Fruit fly (Drosophila melanogaster) whole organism, embryonic: ENCODE measurements around the gene klg.

ENCODE experiments used
- Aef1 ChIP-seq: fragments of 200-800 bp; sonication (Bioruptor generic); IDR thresholded peaks from 3 replicates; pipeline ENCODE4 v1.3.6; 2022; ENCODE audit warnings: missing biosample characterization, missing genetic modification characterization
- BtbVII ChIP-seq: fragments of 200-800 bp; sonication (Bioruptor generic); optimal IDR thresholded peaks from 3 replicates; lab custom pipeline; 2017; ENCODE audit warnings: missing biosample characterization, mild to moderate bottlenecking, missing genetic modification characterization
- CG1024 ChIP-seq: fragments of 200-800 bp; sonication (Bioruptor generic); IDR thresholded peaks from 2 replicates; pipeline ENCODE4 v1.3.6; 2022; ENCODE audit warnings: missing biosample characterization, missing genetic modification characterization
- CG10274 ChIP-seq: fragments of 200-800 bp; sonication (Bioruptor generic); optimal IDR thresholded peaks from 3 replicates; lab custom pipeline; 2017; ENCODE audit warnings: missing biosample characterization, mild to moderate bottlenecking, missing genetic modification characterization
- CG10565 ChIP-seq: fragments of 200-800 bp; sonication (Bioruptor generic); optimal IDR thresholded peaks from 3 replicates; lab custom pipeline; 2016; ENCODE audit warnings: missing biosample characterization, mild to moderate bottlenecking, missing genetic modification characterization
- CG11456 ChIP-seq: fragments of 200-800 bp; sonication (Bioruptor generic); IDR thresholded peaks from 3 replicates; pipeline ENCODE4 v1.3.6; 2022; ENCODE audit warnings: missing biosample characterization, missing genetic modification characterization
- CG11696 ChIP-seq: fragments of 200-800 bp; sonication (Bioruptor generic); IDR thresholded peaks from 2 replicates; pipeline ENCODE4 v1.3.6; 2022; ENCODE audit warnings: missing biosample characterization, missing genetic modification characterization
- CG13287 ChIP-seq: fragments of 200-800 bp; sonication (Bioruptor generic); IDR thresholded peaks from 2 replicates; pipeline ENCODE4 v1.3.6; 2022; ENCODE audit warnings: missing biosample characterization, missing genetic modification characterization; ENCODE audit not compliant: partially characterized antibody
- CG13775 ChIP-seq: fragments of 200-800 bp; sonication (Bioruptor generic); optimal IDR thresholded peaks from 3 replicates; lab custom pipeline; 2017; ENCODE audit warnings: missing biosample characterization, mild to moderate bottlenecking, missing genetic modification characterization
- CG14050 ChIP-seq: fragments of 200-800 bp; sonication (Bioruptor generic); IDR thresholded peaks from 3 replicates; pipeline ENCODE4 v1.3.6; 2022; ENCODE audit warnings: missing biosample characterization, missing genetic modification characterization
- CG15696 ChIP-seq: fragments of 200-800 bp; sonication (Bioruptor generic); optimal IDR thresholded peaks from 2 replicates; lab custom pipeline; 2019; ENCODE audit warnings: missing biosample characterization, mild to moderate bottlenecking, missing genetic modification characterization, moderate library complexity
- CG1603 ChIP-seq: fragments of 200-800 bp; sonication (Bioruptor generic); optimal IDR thresholded peaks from 2 replicates; lab custom pipeline; 2019; ENCODE audit warnings: missing biosample characterization, mild to moderate bottlenecking, missing genetic modification characterization, moderate library complexity
- CG17359 ChIP-seq: fragments of 200-800 bp; sonication (Bioruptor generic); optimal IDR thresholded peaks from 3 replicates; lab custom pipeline; 2018; ENCODE audit warnings: missing biosample characterization, mild to moderate bottlenecking, missing genetic modification characterization, moderate library complexity
- CG2712 ChIP-seq: fragments of 200-800 bp; optimal IDR thresholded peaks from 3 replicates; lab custom pipeline; 2019; ENCODE audit warnings: missing biosample characterization, mild to moderate bottlenecking, missing genetic modification characterization, moderate library complexity
- CG30431 ChIP-seq: fragments of 200-800 bp; sonication (Bioruptor generic); optimal IDR thresholded peaks from 2 replicates; lab custom pipeline; 2017; ENCODE audit warnings: missing biosample characterization, missing genetic modification characterization
- CG3065 ChIP-seq: fragments of 200-800 bp; sonication (Bioruptor generic); optimal IDR thresholded peaks from 2 replicates; lab custom pipeline; 2016; ENCODE audit warnings: missing biosample characterization, missing genetic modification characterization
- CG34224 ChIP-seq: fragments of 200-800 bp; sonication (Bioruptor generic); IDR thresholded peaks from 3 replicates; pipeline ENCODE4 v1.3.6; 2022; ENCODE audit warnings: missing biosample characterization, missing genetic modification characterization; ENCODE audit not compliant: partially characterized antibody
- CG4424 ChIP-seq: fragments of 200-800 bp; sonication (Bioruptor generic); optimal IDR thresholded peaks from 3 replicates; lab custom pipeline; 2016; ENCODE audit warnings: missing biosample characterization, missing genetic modification characterization
- CG7271 ChIP-seq: fragments of 200-800 bp; sonication (Bioruptor generic); optimal IDR thresholded peaks from 2 replicates; lab custom pipeline; 2018; ENCODE audit warnings: missing biosample characterization, mild to moderate bottlenecking, missing genetic modification characterization, moderate library complexity
- CG8765 ChIP-seq: fragments of 200-800 bp; sonication (Bioruptor generic); IDR thresholded peaks from 2 replicates; pipeline ENCODE4 v1.3.6; 2022; ENCODE audit warnings: missing biosample characterization, missing genetic modification characterization
- Doc2 ChIP-seq: fragments of 200-800 bp; sonication (Bioruptor generic); IDR thresholded peaks from 2 replicates; pipeline ENCODE4 v1.3.6; 2022; ENCODE audit warnings: missing biosample characterization, missing genetic modification characterization
- Gsc ChIP-seq: fragments of 200-800 bp; sonication (Bioruptor generic); IDR thresholded peaks from 2 replicates; pipeline ENCODE4 v1.3.6; 2022; ENCODE audit warnings: missing biosample characterization, missing genetic modification characterization
- HmgZ ChIP-seq: fragments of 200-800 bp; sonication (Bioruptor generic); optimal IDR thresholded peaks from 2 replicates; lab custom pipeline; 2018; ENCODE audit warnings: missing biosample characterization, mild to moderate bottlenecking, missing genetic modification characterization
- MESR4 ChIP-seq: fragments of 200-800 bp; sonication (Bioruptor generic); optimal IDR thresholded peaks from 2 replicates; lab custom pipeline; 2018; ENCODE audit warnings: missing biosample characterization, mild to moderate bottlenecking, missing genetic modification characterization, moderate library complexity
- MTF-1 ChIP-seq: fragments of 200-800 bp; sonication (Bioruptor generic); optimal IDR thresholded peaks from 2 replicates; lab custom pipeline; 2018; ENCODE audit warnings: missing biosample characterization, mild to moderate bottlenecking, missing genetic modification characterization, borderline replicate concordance
- Mes4 ChIP-seq: fragments of 200-800 bp; sonication (Bioruptor generic); optimal IDR thresholded peaks from 2 replicates; lab custom pipeline; 2016; ENCODE audit warnings: missing biosample characterization, missing genetic modification characterization
- Oli ChIP-seq: fragments of 200-800 bp; sonication (Bioruptor generic); optimal IDR thresholded peaks from 2 replicates; lab custom pipeline; 2018; ENCODE audit warnings: missing biosample characterization, mild to moderate bottlenecking, missing genetic modification characterization, moderate library complexity
- Sry-δ ChIP-seq: fragments of 200-800 bp; sonication (Bioruptor generic); optimal IDR thresholded peaks from 2 replicates; lab custom pipeline; 2016; ENCODE audit warnings: missing biosample characterization, missing genetic modification characterization
- bowl ChIP-seq: fragments of 200-800 bp; sonication (Bioruptor generic); IDR thresholded peaks from 2 replicates; pipeline ENCODE4 v1.3.6; 2022; ENCODE audit warnings: missing biosample characterization, missing genetic modification characterization
- btn ChIP-seq: fragments of 200-800 bp; sonication (Bioruptor generic); optimal IDR thresholded peaks from 2 replicates; lab custom pipeline; 2016; ENCODE audit warnings: missing biosample characterization, missing genetic modification characterization
- cad ChIP-seq: fragments of >200 bp; optimal IDR thresholded peaks from 2 replicates; lab custom pipeline; 2017; ENCODE audit warnings: missing biosample characterization, missing genetic modification characterization
- chif ChIP-seq, 2 experiments: fragments of 200-800 bp; sonication (Bioruptor generic); optimal IDR thresholded peaks; 3 replicates each; lab custom pipeline; 2016; ENCODE audit warnings: missing biosample characterization in 2 of 2, missing genetic modification characterization in 2 of 2
- crc ChIP-seq: fragments of 200-800 bp; sonication (Bioruptor generic); optimal IDR thresholded peaks from 2 replicates; lab custom pipeline; 2016; ENCODE audit warnings: missing biosample characterization, missing genetic modification characterization
- dan ChIP-seq: fragments of 200-800 bp; sonication (Bioruptor generic); IDR thresholded peaks from 2 replicates; pipeline ENCODE4 v1.3.6; 2022; ENCODE audit warnings: missing biosample characterization, missing genetic modification characterization
- emc ChIP-seq: fragments of 200-800 bp; sonication (Bioruptor generic); optimal IDR thresholded peaks from 2 replicates; lab custom pipeline; 2016; ENCODE audit warnings: missing biosample characterization, missing genetic modification characterization
- fu2 ChIP-seq: fragments of 200-800 bp; sonication (Bioruptor generic); optimal IDR thresholded peaks from 2 replicates; lab custom pipeline; 2016; ENCODE audit warnings: missing biosample characterization, missing genetic modification characterization
- grau ChIP-seq: fragments of 200-800 bp; optimal IDR thresholded peaks from 3 replicates; lab custom pipeline; 2019; ENCODE audit warnings: missing biosample characterization, mild to moderate bottlenecking, missing genetic modification characterization, moderate library complexity
- h ChIP-seq: fragments of >200 bp; optimal IDR thresholded peaks from 2 replicates; lab custom pipeline; 2017
- ham ChIP-seq: fragments of 200-800 bp; sonication (Bioruptor generic); IDR thresholded peaks from 2 replicates; pipeline ENCODE4 v1.3.6; 2022; ENCODE audit warnings: missing biosample characterization, missing genetic modification characterization
- hb ChIP-seq: fragments of 200-800 bp; sonication (Bioruptor generic); IDR thresholded peaks from 3 replicates; pipeline ENCODE4 v1.3.6; 2022; ENCODE audit warnings: missing biosample characterization, missing genetic modification characterization; ENCODE audit not compliant: partially characterized antibody
- hbn ChIP-seq: fragments of 200-800 bp; sonication (Bioruptor generic); IDR thresholded peaks from 2 replicates; pipeline ENCODE4 v1.3.6; 2022; ENCODE audit warnings: missing biosample characterization, missing genetic modification characterization; ENCODE audit not compliant: partially characterized antibody
- jing ChIP-seq: fragments of 200-800 bp; sonication (Bioruptor generic); optimal IDR thresholded peaks from 2 replicates; lab custom pipeline; 2018; ENCODE audit warnings: missing biosample characterization, mild to moderate bottlenecking, missing genetic modification characterization
- kni ChIP-seq: fragments of 200-800 bp; sonication (Bioruptor generic); optimal IDR thresholded peaks from 3 replicates; lab custom pipeline; 2017; ENCODE audit warnings: mild to moderate bottlenecking, missing biosample characterization, missing genetic modification reagents, missing genetic modification characterization
- lab ChIP-seq: fragments of 200-800 bp; sonication (Bioruptor generic); optimal IDR thresholded peaks from 3 replicates; lab custom pipeline; 2017; ENCODE audit warnings: missing biosample characterization, missing genetic modification characterization, mild to moderate bottlenecking, moderate library complexity, missing genetic modification reagents
- otp ChIP-seq: fragments of 200-800 bp; sonication (Bioruptor generic); IDR thresholded peaks from 3 replicates; pipeline ENCODE4, ENCODE4 v1.3.6; 2022; ENCODE audit warnings: missing biosample characterization, missing genetic modification characterization
- peb ChIP-seq: fragments of 200-800 bp; sonication (Bioruptor generic); IDR thresholded peaks from 2 replicates; pipeline ENCODE4 v1.3.6; 2022; ENCODE audit warnings: missing biosample characterization, missing genetic modification characterization
- pho ChIP-seq: fragments of 200-800 bp; sonication (Bioruptor generic); optimal IDR thresholded peaks from 2 replicates; lab custom pipeline; 2016; ENCODE audit warnings: missing biosample characterization, missing genetic modification characterization
- pnt ChIP-seq: fragments of 200-800 bp; sonication (Bioruptor generic); optimal IDR thresholded peaks from 3 replicates; lab custom pipeline; 2016; ENCODE audit warnings: missing biosample characterization, missing genetic modification characterization
- sens ChIP-seq: fragments of 200-800 bp; sonication (Bioruptor generic); peaks from one replicate; lab custom pipeline; 2016; ENCODE audit warnings: missing biosample characterization, missing genetic modification characterization
- shn ChIP-seq: fragments of 200-800 bp; sonication (Bioruptor generic); optimal IDR thresholded peaks from 3 replicates; lab custom pipeline; 2016; ENCODE audit warnings: missing biosample characterization, missing genetic modification characterization
- sisA ChIP-seq: fragments of 200-800 bp; sonication (Bioruptor generic); IDR thresholded peaks from 2 replicates; pipeline ENCODE4 v1.3.6; 2022; ENCODE audit warnings: missing biosample characterization, missing genetic modification characterization
- tgo ChIP-seq: fragments of 200-800 bp; sonication (Bioruptor generic); IDR thresholded peaks from 3 replicates; pipeline ENCODE4 v1.3.6; 2022; ENCODE audit warnings: missing biosample characterization, missing genetic modification characterization
- zfh2 ChIP-seq: fragments of 200-800 bp; sonication (Bioruptor generic); optimal IDR thresholded peaks from 2 replicates; lab custom pipeline; 2016; ENCODE audit warnings: missing biosample characterization, missing genetic modification characterization

The klg gene

dm6 chr3R:22878416-22878815 is 20.7 kb upstream of the klg start (continued):
- TF ChIP-seq Sry-δ (GFP tag; lab: Kevin White, UChicago), result no peak
- no peak for TF ChIP-seq shn (GFP tag; lab: Kevin White, UChicago)
- TF ChIP-seq CG8765 (GFP tag; lab: Robert Waterston, UW), result no peak
- TF ChIP-seq CG10565 (GFP tag; lab: Kevin White, UChicago), result no peak
- TF ChIP-seq crc (GFP tag; lab: Kevin White, UChicago), result no peak
- no peak for TF ChIP-seq dan (GFP tag; lab: Robert Waterston, UW)
- TF ChIP-seq CG11456, result no peak
- no peak for TF ChIP-seq HmgZ
- TF ChIP-seq pho (GFP tag; lab: Kevin White, UChicago), result peak; percentile 10
- TF ChIP-seq MESR4 (GFP tag; lab: Kevin White, UChicago), result no peak
- peak; percentile 28; the same call in 1 of the 3 replicates for TF ChIP-seq tgo (GFP tag; lab: Robert Waterston, UW)
- TF ChIP-seq CG17359, result peak; percentile 54
- no peak for TF ChIP-seq btn (GFP tag; lab: Kevin White, UChicago)
- TF ChIP-seq CG3065 (GFP tag; lab: Kevin White, UChicago), result no peak
- peak; percentile 40 for TF ChIP-seq CG15696 (tag; lab: Kevin White, UChicago)
- TF ChIP-seq sens (GFP tag; lab: Kevin White, UChicago), result peak; percentile 94
- TF ChIP-seq Doc2, result no peak
- peak; percentile 26 for TF ChIP-seq CG13775 (GFP tag; lab: Kevin White, UChicago)
- no peak for TF ChIP-seq h (lab: Kevin White, UChicago)
- no peak for TF ChIP-seq Gsc (GFP tag; lab: Robert Waterston, UW)
- no peak for TF ChIP-seq CG7271 (tag; lab: Kevin White, UChicago)
- no peak for TF ChIP-seq bowl (GFP tag; lab: Robert Waterston, UW)
- TF ChIP-seq otp, result no peak; the same call in 2 of the 3 replicates
- TF ChIP-seq CG1603, result peak; percentile 41
- TF ChIP-seq CG2712 (tag; lab: Kevin White, UChicago), result peak; percentile 75
- no peak for TF ChIP-seq zfh2 (GFP tag; lab: Kevin White, UChicago)
- no peak for TF ChIP-seq CG11696 (GFP tag; lab: Robert Waterston, UW)
- no peak for TF ChIP-seq CG34224 (GFP tag; lab: Robert Waterston, UW)
- no peak for TF ChIP-seq CG14050 (GFP tag; lab: Robert Waterston, UW)
- no peak for TF ChIP-seq CG4424 (GFP tag; lab: Kevin White, UChicago)
- TF ChIP-seq CG13287 (GFP tag; lab: Robert Waterston, UW), result no peak
- no peak for TF ChIP-seq hbn (GFP tag; lab: Robert Waterston, UW)
- TF ChIP-seq lab (GFP tag; lab: Kevin White, UChicago), result peak; percentile 48
- no peak for TF ChIP-seq emc (GFP tag; lab: Kevin White, UChicago)
- TF ChIP-seq chif (GFP tag; optimal IDR thresholded peaks at IDR 0.05; lab: Kevin White, UChicago), result peak in 1 of 2 experiments; percentile 17
- TF ChIP-seq Aef1 (GFP tag; lab: Robert Waterston, UW), result no peak
- TF ChIP-seq peb (GFP tag; lab: Robert Waterston, UW), result no peak
- TF ChIP-seq sisA, result peak; percentile 51
- peak; percentile 67 for TF ChIP-seq Oli (tag; lab: Kevin White, UChicago)
- no peak for TF ChIP-seq hb
- TF ChIP-seq ham (GFP tag; lab: Robert Waterston, UW), result no peak
- no peak for TF ChIP-seq CG10274 (GFP tag; lab: Kevin White, UChicago)
- TF ChIP-seq jing, result peak; percentile 35
- TF ChIP-seq CG30431, result no peak
- peak; percentile 65 for TF ChIP-seq grau
- no peak for TF ChIP-seq pnt (GFP tag; lab: Kevin White, UChicago)
- TF ChIP-seq MTF-1 (GFP tag; lab: Kevin White, UChicago), result no peak
- TF ChIP-seq CG1024 (GFP tag; lab: Robert Waterston, UW), result no peak
- no peak for TF ChIP-seq BtbVII (GFP tag; lab: Kevin White, UChicago)
- no peak for TF ChIP-seq kni (GFP tag; lab: Kevin White, UChicago)
- TF ChIP-seq fu2 (GFP tag; lab: Kevin White, UChicago), result no peak
- TF ChIP-seq cad (GFP tag; lab: Kevin White, UChicago), result no peak
- TF ChIP-seq Mes4 (GFP tag; lab: Kevin White, UChicago), result no peak
